Fruit fly (Drosophila melanogaster): Measurements from ENCODE around the gene fit.

DNA sequence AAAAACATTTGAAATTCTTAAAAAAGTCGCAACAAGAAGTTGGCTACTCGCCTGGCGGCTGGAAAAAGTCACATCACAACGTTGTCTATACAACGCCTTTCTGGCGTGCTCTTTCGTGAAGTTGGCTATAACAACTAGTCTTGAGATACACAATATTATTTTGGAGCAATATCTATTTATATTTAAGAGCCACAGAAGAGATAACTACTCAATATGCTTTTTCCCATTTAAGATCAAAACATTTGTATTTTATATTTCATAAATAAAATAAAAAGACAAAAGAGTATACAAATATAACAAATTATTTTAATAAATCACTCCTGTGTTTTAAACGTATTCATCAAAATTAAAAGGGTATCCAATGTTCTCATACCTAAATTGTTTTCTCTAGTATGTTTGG, 22.6 kb upstream of the fit start:
- TF ChIP-seq foxo (GFP tag; optimal IDR thresholded peaks at IDR 0.05) (no peak), OdsH (GFP tag; optimal IDR thresholded peaks at IDR 0.05) (no peak), Dfd (GFP tag; optimal IDR thresholded peaks at IDR 0.05) (no peak), psq (GFP tag; optimal IDR thresholded peaks at IDR 0.05) (no peak), dl (GFP tag; optimal IDR thresholded peaks at IDR 0.05; ENCODE audit: insufficient read depth in 1 of 2, partially characterized antibody in 2 of 2) (no peak), CrebA (GFP tag; optimal IDR thresholded peaks at IDR 0.05; ENCODE audit: borderline replicate concordance) (no peak), CG9705 (GFP tag; optimal IDR thresholded peaks at IDR 0.05) (no peak), rgr (GFP tag; optimal IDR thresholded peaks at IDR 0.05) (no peak), dsf (GFP tag; optimal IDR thresholded peaks at IDR 0.05; ENCODE audit: borderline replicate concordance) (no peak), br (GFP tag; optimal IDR thresholded peaks at IDR 0.05) (no peak), Hr78 (GFP tag; optimal IDR thresholded peaks at IDR 0.05) (no peak), Abd-B (GFP tag; optimal IDR thresholded peaks at IDR 0.05) (no peak), Jra (GFP tag; optimal IDR thresholded peaks at IDR 0.05) (no peak)

All from whole organism, wandering third instar larva.